Fruit fly (Drosophila melanogaster): ENCODE measurements around the gene Prosalpha2.

Prosalpha2 gene

dm6 chr3R:12402935-12403334, 28.2 kb upstream of the Prosalpha2 start (continued):
- peak; percentile 97 for TF ChIP-seq CG10209 (GFP tag; optimal IDR thresholded peaks at IDR 0.05)
- TF ChIP-seq CG11723 (GFP tag; optimal IDR thresholded peaks at IDR 0.05) = peak; percentile 94
- peak; percentile 97 for TF ChIP-seq lbe (GFP tag; optimal IDR thresholded peaks at IDR 0.05)
- TF ChIP-seq disco-r (GFP tag; optimal IDR thresholded peaks at IDR 0.05) = peak; percentile 86
- TF ChIP-seq stc (GFP tag; IDR thresholded peaks at IDR 0.05) = peak; percentile 97
- TF ChIP-seq CG13894 (tag; optimal IDR thresholded peaks at IDR 0.05) = peak; percentile 99
- peak in 1 of 3 experiments; percentile 95 for TF ChIP-seq Stat92E (GFP tag; optimal IDR thresholded peaks at IDR 0.05)
- peak; percentile 93; the same call in 2 of the 3 replicates for TF ChIP-seq B-H1 (GFP tag; IDR thresholded peaks at IDR 0.05)
- TF ChIP-seq CG2120 (GFP tag; optimal IDR thresholded peaks at IDR 0.05) = peak; percentile 95
- TF ChIP-seq dm (GFP tag; optimal IDR thresholded peaks at IDR 0.05) = peak; percentile 85
- peak; percentile 98 for TF ChIP-seq gcm (GFP tag; optimal IDR thresholded peaks at IDR 0.05)
- peak; percentile 87 for TF ChIP-seq Hmx (GFP tag; optimal IDR thresholded peaks at IDR 0.05)
- peak; percentile 95 for TF ChIP-seq CG10366 (GFP tag; IDR thresholded peaks at IDR 0.05)
- TF ChIP-seq CG8281 (tag; optimal IDR thresholded peaks at IDR 0.05) = peak; percentile 91
- TF ChIP-seq gcm2 (GFP tag; optimal IDR thresholded peaks at IDR 0.05) = peak; percentile 92
- peak; percentile 97 for TF ChIP-seq CG9817 (tag; optimal IDR thresholded peaks at IDR 0.05)
- no peak for TF ChIP-seq pan (optimal IDR thresholded peaks at IDR 0.05)
- peak in 1 of 2 experiments; percentile 97 for TF ChIP-seq pan (GFP tag; optimal IDR thresholded peaks at IDR 0.05 in 1 of 2, IDR thresholded peaks at IDR 0.05 in 1 of 2)
- peak; percentile 98 for TF ChIP-seq btn (GFP tag; optimal IDR thresholded peaks at IDR 0.05)
- TF ChIP-seq Drgx (GFP tag; IDR thresholded peaks at IDR 0.05) = peak; percentile 93
- peak; percentile 97 for TF ChIP-seq Rfx (GFP tag; IDR thresholded peaks at IDR 0.05)
- TF ChIP-seq CG31365 (tag; optimal IDR thresholded peaks at IDR 0.05) = peak; percentile 90
- peak; percentile 84 for TF ChIP-seq CG14667 (GFP tag; IDR thresholded peaks at IDR 0.05)
- TF ChIP-seq Atf3 (GFP tag; optimal IDR thresholded peaks at IDR 0.05) = peak; percentile 92
- 0 out of 3 replicates have a peak, but pooled peaks have one; percentile 32 for TF ChIP-seq CG16813 (GFP tag; IDR thresholded peaks at IDR 0.05; ENCODE audit: partially characterized antibody)
- TF ChIP-seq bcd (GFP tag; optimal IDR thresholded peaks at IDR 0.05) = peak; percentile 97
- peak; percentile 91 for TF ChIP-seq CG12236 (GFP tag; optimal IDR thresholded peaks at IDR 0.05)
- peak; percentile 75 for TF ChIP-seq shn (GFP tag; optimal IDR thresholded peaks at IDR 0.05)
- TF ChIP-seq Gug (GFP tag; IDR thresholded peaks at IDR 0.05) = peak; percentile 64; the same call in 2 of the 4 replicates
- peak; percentile 98 for TF ChIP-seq HHEX (GFP tag; optimal IDR thresholded peaks at IDR 0.05)
- TF ChIP-seq CG17912 (GFP tag; optimal IDR thresholded peaks at IDR 0.05) = peak; percentile 98
- no peak for TF ChIP-seq chinmo (GFP tag; IDR thresholded peaks at IDR 0.05; ENCODE audit: partially characterized antibody)
- peak; percentile 75 for TF ChIP-seq luna (GFP tag; optimal IDR thresholded peaks at IDR 0.05)
- no peak for TF ChIP-seq CG14860 (GFP tag; IDR thresholded peaks at IDR 0.05; ENCODE audit: partially characterized antibody)
- TF ChIP-seq E2f2 (GFP tag; IDR thresholded peaks at IDR 0.05) = peak; percentile 85
- peak; percentile 94 for TF ChIP-seq CG5245 (GFP tag; optimal IDR thresholded peaks at IDR 0.05)
- TF ChIP-seq sisA (GFP tag; IDR thresholded peaks at IDR 0.05) = peak; percentile 89
- peak; percentile 70 for TF ChIP-seq CTCF (GFP tag; optimal IDR thresholded peaks at IDR 0.05)
- no peak for TF ChIP-seq sc (optimal IDR thresholded peaks at IDR 0.05)
- TF ChIP-seq sc (GFP tag; optimal IDR thresholded peaks at IDR 0.05) = peak; percentile 94
- TF ChIP-seq maf-S (GFP tag; optimal IDR thresholded peaks at IDR 0.05) = peak; percentile 94
- TF ChIP-seq Vsx1 (GFP tag; optimal IDR thresholded peaks at IDR 0.05) = peak; percentile 92
- TF ChIP-seq CG15479 (GFP tag; optimal IDR thresholded peaks at IDR 0.05) = peak; percentile 71
- TF ChIP-seq Kr (GFP tag; optimal IDR thresholded peaks at IDR 0.05) = peak; percentile 36
- peak; percentile 86 for TF ChIP-seq CG2889 (GFP tag; IDR thresholded peaks at IDR 0.05)
- TF ChIP-seq CG2678 (tag; optimal IDR thresholded peaks at IDR 0.05) = peak; percentile 99
- TF ChIP-seq CG10959 (GFP tag; IDR thresholded peaks at IDR 0.05) = peak; percentile 96
- TF ChIP-seq oc (tag; optimal IDR thresholded peaks at IDR 0.05) = peak; percentile 98
- peak; percentile 94 for TF ChIP-seq CG6654 (GFP tag; optimal IDR thresholded peaks at IDR 0.05)
- peak; percentile 98 for TF ChIP-seq CG6854 (GFP tag; optimal IDR thresholded peaks at IDR 0.05)
- TF ChIP-seq Optix (GFP tag; IDR thresholded peaks at IDR 0.05) = peak; percentile 86

Data from whole organism, embryonic.